In genomic region chrX:3677847-3678411, dm6 we compare ENCODE assay signal across 1 fruit fly cellular context.
TF ChIP-seq lines count a peak whose summit lies in the region.

No protein-coding gene starts in this region.

TF ChIP-seq in whole organism, embryonic, 481 proteins besides CTCF, POLR2A, EP300 and RAD21 (continued from another document and continues in another):
- TF ChIP-seq CG15514 (GFP tag; optimal IDR thresholded peaks at IDR 0.05; lab: Kevin White, UChicago) (peak; percentile 50), Xbp1 (GFP tag; optimal IDR thresholded peaks at IDR 0.05; lab: Kevin White, UChicago) (peak; percentile 73), caup (GFP tag; optimal IDR thresholded peaks at IDR 0.05; lab: Kevin White, UChicago; ENCODE audit: severe bottlenecking) (peak; percentile 71), Drgx (GFP tag; IDR thresholded peaks at IDR 0.05; lab: Robert Waterston, UW) (peak; percentile 73), bowl (GFP tag; IDR thresholded peaks at IDR 0.05; lab: Robert Waterston, UW) (no peak), CG14710 (tag; optimal IDR thresholded peaks at IDR 0.05; lab: Kevin White, UChicago) (peak; percentile 90), D19B (GFP tag; optimal IDR thresholded peaks at IDR 0.05; lab: Kevin White, UChicago) (peak; percentile 54), CG3995 (GFP tag; optimal IDR thresholded peaks at IDR 0.05; lab: Kevin White, UChicago) (peak; percentile 3), CG34422 (GFP tag; IDR thresholded peaks at IDR 0.05; lab: Robert Waterston, UW) (peak; percentile 22; the same call in 1 of the 3 replicates), Ets65A (GFP tag; lab: Kevin White, UChicago) (peak; percentile 94), hb (GFP tag; IDR thresholded peaks at IDR 0.05; lab: Robert Waterston, UW; ENCODE audit: partially characterized antibody) (no peak), insv (GFP tag; optimal IDR thresholded peaks at IDR 0.05; lab: Kevin White, UChicago) (no peak), CG16813 (GFP tag; IDR thresholded peaks at IDR 0.05; lab: Robert Waterston, UW; ENCODE audit: partially characterized antibody) (no peak), CG7928 (GFP tag; optimal IDR thresholded peaks at IDR 0.05; lab: Kevin White, UChicago) (no peak), oc (tag; optimal IDR thresholded peaks at IDR 0.05; lab: Kevin White, UChicago) (peak; percentile 72), Dll (GFP tag; IDR thresholded peaks at IDR 0.05; lab: Robert Waterston, UW; ENCODE audit: partially characterized antibody) (no peak), lbe (GFP tag; optimal IDR thresholded peaks at IDR 0.05; lab: Kevin White, UChicago) (peak; percentile 32), odd (GFP tag; optimal IDR thresholded peaks at IDR 0.05; lab: Kevin White, UChicago) (peak; percentile 86), CG8388 (GFP tag; optimal IDR thresholded peaks at IDR 0.05; lab: Kevin White, UChicago) (peak; percentile 86), gcm (GFP tag; optimal IDR thresholded peaks at IDR 0.05; lab: Kevin White, UChicago) (peak; percentile 81), CG5180 (GFP tag; optimal IDR thresholded peaks at IDR 0.05; lab: Kevin White, UChicago) (peak; percentile 76), CG10462 (GFP tag; optimal IDR thresholded peaks at IDR 0.05; lab: Kevin White, UChicago) (peak; percentile 19), tap (tag; optimal IDR thresholded peaks at IDR 0.05; lab: Kevin White, UChicago) (peak; percentile 76), H2.0 (GFP tag; IDR thresholded peaks at IDR 0.05; lab: Robert Waterston, UW) (peak; percentile 39), CG31224 (GFP tag; IDR thresholded peaks at IDR 0.05; lab: Robert Waterston, UW) (0 out of 2 replicates have a peak, but pooled peaks have one; percentile 39), CG13624 (GFP tag; optimal IDR thresholded peaks at IDR 0.05; lab: Kevin White, UChicago) (no peak), E2f2 (GFP tag; IDR thresholded peaks at IDR 0.05; lab: Robert Waterston, UW) (peak; percentile 51), CG3847 (GFP tag; IDR thresholded peaks at IDR 0.05; lab: Robert Waterston, UW) (peak; percentile 52), h (optimal IDR thresholded peaks at IDR 0.05; lab: Kevin White, UChicago) (no peak), repo (GFP tag; optimal IDR thresholded peaks at IDR 0.05; lab: Kevin White, UChicago) (no peak), CG12155 (GFP tag; optimal IDR thresholded peaks at IDR 0.05; lab: Kevin White, UChicago) (peak; percentile 37), ranshi (GFP tag; IDR thresholded peaks at IDR 0.05; lab: Robert Waterston, UW) (no peak), Hmx (GFP tag; optimal IDR thresholded peaks at IDR 0.05; lab: Kevin White, UChicago) (no peak), CG6813 (GFP tag; optimal IDR thresholded peaks at IDR 0.05; lab: Kevin White, UChicago) (peak; percentile 73), CG8478 (optimal IDR thresholded peaks at IDR 0.05; lab: Kevin White, UChicago) (no peak), CG18599 (GFP tag; optimal IDR thresholded peaks at IDR 0.05; lab: Kevin White, UChicago) (peak; percentile 84), seq (GFP tag; IDR thresholded peaks at IDR 0.05; lab: Robert Waterston, UW) (peak; percentile 67), CG13894 (tag; optimal IDR thresholded peaks at IDR 0.05; lab: Kevin White, UChicago) (peak; percentile 56), dm (GFP tag; optimal IDR thresholded peaks at IDR 0.05; lab: Kevin White, UChicago) (no peak), YL-1 (GFP tag; optimal IDR thresholded peaks at IDR 0.05; lab: Kevin White, UChicago) (peak; percentile 57), tgo (GFP tag; IDR thresholded peaks at IDR 0.05; lab: Robert Waterston, UW) (peak; percentile 79), CG15479 (GFP tag; optimal IDR thresholded peaks at IDR 0.05; lab: Kevin White, UChicago) (no peak), Dek (tag; optimal IDR thresholded peaks at IDR 0.05; lab: Kevin White, UChicago) (peak; percentile 81), fd64A (GFP tag; optimal IDR thresholded peaks at IDR 0.05; lab: Kevin White, UChicago) (no peak), CG1603 (tag; optimal IDR thresholded peaks at IDR 0.05; lab: Kevin White, UChicago) (no peak), CG7556 (GFP tag; optimal IDR thresholded peaks at IDR 0.05; lab: Kevin White, UChicago) (peak; percentile 94), CG17359 (tag; optimal IDR thresholded peaks at IDR 0.05; lab: Kevin White, UChicago) (peak; percentile 85), Med (GFP tag; lab: Kevin White, UChicago) (peak; percentile 54), Myb (GFP tag; optimal IDR thresholded peaks at IDR 0.05; lab: Kevin White, UChicago) (peak; percentile 40), vnd (GFP tag; IDR thresholded peaks at IDR 0.05; lab: Robert Waterston, UW; ENCODE audit: partially characterized antibody) (no peak), pita (GFP tag; optimal IDR thresholded peaks at IDR 0.05; lab: Kevin White, UChicago) (no peak), ham (GFP tag; IDR thresholded peaks at IDR 0.05; lab: Robert Waterston, UW) (no peak), CG15601 (tag; optimal IDR thresholded peaks at IDR 0.05; lab: Kevin White, UChicago) (peak; percentile 88), CG33213 (GFP tag; optimal IDR thresholded peaks at IDR 0.05; lab: Kevin White, UChicago) (no peak), CG10209 (GFP tag; optimal IDR thresholded peaks at IDR 0.05; lab: Kevin White, UChicago) (peak; percentile 89), zen (tag; optimal IDR thresholded peaks at IDR 0.05; lab: Kevin White, UChicago) (peak; percentile 64), CG18262 (tag; optimal IDR thresholded peaks at IDR 0.05; lab: Kevin White, UChicago) (peak; percentile 96), lola (GFP tag; optimal IDR thresholded peaks at IDR 0.05; lab: Kevin White, UChicago) (peak in 1 of 3 experiments; percentile 90), CG31365 (tag; optimal IDR thresholded peaks at IDR 0.05; lab: Kevin White, UChicago) (no peak), lilli (GFP tag; optimal IDR thresholded peaks at IDR 0.05; lab: Kevin White, UChicago) (peak; percentile 13), corto (GFP tag; optimal IDR thresholded peaks at IDR 0.05; lab: Kevin White, UChicago) (peak; percentile 64), CG31388 (GFP tag; optimal IDR thresholded peaks at IDR 0.05; lab: Kevin White, UChicago) (peak; percentile 25), CG12071 (GFP tag; optimal IDR thresholded peaks at IDR 0.05; lab: Kevin White, UChicago) (no peak), CG11085 (GFP tag; IDR thresholded peaks at IDR 0.05; lab: Robert Waterston, UW) (0 out of 2 replicates have a peak, but pooled peaks have one; percentile 15), nerfin-2 (GFP tag; IDR thresholded peaks at IDR 0.05; lab: Robert Waterston, UW; ENCODE audit: partially characterized antibody) (no peak), CG17568 (GFP tag; optimal IDR thresholded peaks at IDR 0.05; lab: Kevin White, UChicago) (no peak), CG6689 (GFP tag; IDR thresholded peaks at IDR 0.05; lab: Robert Waterston, UW) (peak; percentile 82), Ptx1 (GFP tag; IDR thresholded peaks at IDR 0.05; lab: Robert Waterston, UW) (peak; percentile 82), da (GFP tag; optimal IDR thresholded peaks at IDR 0.05; lab: Kevin White, UChicago) (no peak), CG8359 (GFP tag; optimal IDR thresholded peaks at IDR 0.05; lab: Kevin White, UChicago; ENCODE audit: borderline replicate concordance) (peak; percentile 76), CG15011 (GFP tag; optimal IDR thresholded peaks at IDR 0.05; lab: Kevin White, UChicago) (peak; percentile 23), p53 (GFP tag; optimal IDR thresholded peaks at IDR 0.05; lab: Kevin White, UChicago) (no peak), sd (tag; optimal IDR thresholded peaks at IDR 0.05; lab: Kevin White, UChicago) (peak; percentile 58), CG7839 (tag; optimal IDR thresholded peaks at IDR 0.05; lab: Kevin White, UChicago) (peak; percentile 90), CG12391 (tag; optimal IDR thresholded peaks at IDR 0.05; lab: Kevin White, UChicago) (peak; percentile 89), grau (tag; optimal IDR thresholded peaks at IDR 0.05; lab: Kevin White, UChicago) (peak; percentile 89), Hr78 (GFP tag; optimal IDR thresholded peaks at IDR 0.05; lab: Kevin White, UChicago) (peak in 1 of 2 experiments; percentile 78), cg (GFP tag; optimal IDR thresholded peaks at IDR 0.05; lab: Kevin White, UChicago) (no peak), D (optimal IDR thresholded peaks at IDR 0.05; lab: Kevin White, UChicago) (no peak), D (GFP tag; optimal IDR thresholded peaks at IDR 0.05; lab: Kevin White, UChicago) (peak; percentile 92), tin (GFP tag; optimal IDR thresholded peaks at IDR 0.05; lab: Kevin White, UChicago) (peak; percentile 65), vvl (GFP tag; IDR thresholded peaks at IDR 0.05; lab: Robert Waterston, UW) (peak; percentile 53), jigr1 (GFP tag; IDR thresholded peaks at IDR 0.05; lab: Robert Waterston, UW) (no peak), Bdp1 (GFP tag; optimal IDR thresholded peaks at IDR 0.05; lab: Kevin White, UChicago) (no peak), CG1647 (GFP tag; optimal IDR thresholded peaks at IDR 0.05; lab: Kevin White, UChicago) (no peak), CG12219 (GFP tag; optimal IDR thresholded peaks at IDR 0.05; lab: Kevin White, UChicago) (no peak), Optix (GFP tag; IDR thresholded peaks at IDR 0.05; lab: Robert Waterston, UW) (peak; percentile 67; the same call in 1 of the 3 replicates), Atf6 (GFP tag; IDR thresholded peaks at IDR 0.05; lab: Robert Waterston, UW) (no peak; the same call in 1 of the 2 replicates), stc (GFP tag; IDR thresholded peaks at IDR 0.05; lab: Robert Waterston, UW) (peak; percentile 50; the same call in 1 of the 2 replicates), CG6683 (GFP tag; optimal IDR thresholded peaks at IDR 0.05; lab: Kevin White, UChicago) (peak; percentile 69), CG11456 (GFP tag; IDR thresholded peaks at IDR 0.05; lab: Robert Waterston, UW) (no peak), CG30431 (GFP tag; optimal IDR thresholded peaks at IDR 0.05; lab: Kevin White, UChicago) (peak; percentile 83), al (GFP tag; IDR thresholded peaks at IDR 0.05; lab: Robert Waterston, UW) (peak; percentile 49; the same call in 1 of the 2 replicates), ftz-f1 (GFP tag; optimal IDR thresholded peaks at IDR 0.05; lab: Kevin White, UChicago) (no peak), Hand (GFP tag; optimal IDR thresholded peaks at IDR 0.05; lab: Kevin White, UChicago) (peak; percentile 59), crc (GFP tag; optimal IDR thresholded peaks at IDR 0.05; lab: Kevin White, UChicago) (no peak), CG32772 (GFP tag; IDR thresholded peaks at IDR 0.05; lab: Robert Waterston, UW) (peak; percentile 58), CG6175 (GFP tag; IDR thresholded peaks at IDR 0.05; lab: Robert Waterston, UW) (no peak), Sox102F (GFP tag; optimal IDR thresholded peaks at IDR 0.05; lab: Kevin White, UChicago) (peak; percentile 91), Six4 (GFP tag; optimal IDR thresholded peaks at IDR 0.05; lab: Kevin White, UChicago) (peak; percentile 68), CG3163 (GFP tag; optimal IDR thresholded peaks at IDR 0.05; lab: Kevin White, UChicago) (peak; percentile 89), Scr (GFP tag; IDR thresholded peaks at IDR 0.05; lab: Robert Waterston, UW; ENCODE audit: partially characterized antibody) (no peak), Mad (GFP tag; optimal IDR thresholded peaks at IDR 0.05; lab: Kevin White, UChicago) (peak; percentile 13), CG30403 (GFP tag; optimal IDR thresholded peaks at IDR 0.05; lab: Kevin White, UChicago) (peak; percentile 71), CG9609 (GFP tag; optimal IDR thresholded peaks at IDR 0.05; lab: Kevin White, UChicago) (no peak), Poxn (GFP tag; IDR thresholded peaks at IDR 0.05; lab: Robert Waterston, UW) (no peak), slou (GFP tag; optimal IDR thresholded peaks at IDR 0.05; lab: Kevin White, UChicago) (peak; percentile 19), zfh2 (GFP tag; optimal IDR thresholded peaks at IDR 0.05; lab: Kevin White, UChicago) (peak; percentile 22), ab (GFP tag; optimal IDR thresholded peaks at IDR 0.05; lab: Kevin White, UChicago) (no peak), wdn (GFP tag; IDR thresholded peaks at IDR 0.05; lab: Robert Waterston, UW) (no peak), BtbVII (GFP tag; optimal IDR thresholded peaks at IDR 0.05; lab: Kevin White, UChicago) (peak; percentile 73), Sry-β (GFP tag; optimal IDR thresholded peaks at IDR 0.05; lab: Kevin White, UChicago) (peak; percentile 45), CG12744 (GFP tag; optimal IDR thresholded peaks at IDR 0.05; lab: Kevin White, UChicago) (no peak), shn (GFP tag; optimal IDR thresholded peaks at IDR 0.05; lab: Kevin White, UChicago) (no peak), CG18011 (GFP tag; optimal IDR thresholded peaks at IDR 0.05; lab: Kevin White, UChicago) (peak; percentile 15), tna (GFP tag; IDR thresholded peaks at IDR 0.05; lab: Robert Waterston, UW; ENCODE audit: partially characterized antibody) (no peak), fd3F (GFP tag; optimal IDR thresholded peaks at IDR 0.05; lab: Kevin White, UChicago) (peak; percentile 67), CG3838 (GFP tag; optimal IDR thresholded peaks at IDR 0.05; lab: Kevin White, UChicago) (no peak), chif (GFP tag; optimal IDR thresholded peaks at IDR 0.05; lab: Kevin White, UChicago) (peak in 1 of 2 experiments; percentile 28), yki (optimal IDR thresholded peaks at IDR 0.05; lab: Kevin White, UChicago) (peak; percentile 76), CG1832 (GFP tag; optimal IDR thresholded peaks at IDR 0.05; lab: Kevin White, UChicago) (no peak), CG3065 (GFP tag; optimal IDR thresholded peaks at IDR 0.05; lab: Kevin White, UChicago) (no peak), CG1792 (GFP tag; optimal IDR thresholded peaks at IDR 0.05; lab: Kevin White, UChicago) (peak; percentile 41), dimm (GFP tag; IDR thresholded peaks at IDR 0.05; lab: Robert Waterston, UW) (no peak), ttk (GFP tag; IDR thresholded peaks at IDR 0.05; lab: Robert Waterston, UW) (peak; percentile 41; the same call in 1 of the 2 replicates), CG2875 (GFP tag; optimal IDR thresholded peaks at IDR 0.05; lab: Kevin White, UChicago) (peak; percentile 83), CG17612 (GFP tag; IDR thresholded peaks at IDR 0.05; lab: Robert Waterston, UW) (no peak), Blimp-1 (GFP tag; optimal IDR thresholded peaks at IDR 0.05; lab: Kevin White, UChicago) (peak; percentile 86), Nf-YA (GFP tag; IDR thresholded peaks at IDR 0.05; lab: Robert Waterston, UW) (peak; percentile 30; the same call in 1 of the 2 replicates), Aef1 (GFP tag; IDR thresholded peaks at IDR 0.05; lab: Robert Waterston, UW) (peak; percentile 54), CG30020 (tag; optimal IDR thresholded peaks at IDR 0.05; lab: Kevin White, UChicago) (peak; percentile 67), her (GFP tag; optimal IDR thresholded peaks at IDR 0.05; lab: Kevin White, UChicago) (no peak), CoRest (tag; optimal IDR thresholded peaks at IDR 0.05; lab: Kevin White, UChicago) (peak; percentile 93)
